Fruit fly (Drosophila melanogaster): ENCODE data around the gene slow.

Gene slow

dm6 chr3L:4428918-4429546 is 44.8 kb downstream of the slow start, which contains the start of gene nAChRbeta1:
Gene nAChRbeta1 (plus strand): TSS chr3L:4429349.
- TF ChIP-seq gl (tag; optimal IDR thresholded peaks at IDR 0.05) (no peak), CG34367 (tag; optimal IDR thresholded peaks at IDR 0.05) (no peak), EcR (GFP tag; optimal IDR thresholded peaks at IDR 0.05) (no peak), CG4496 (GFP tag; IDR thresholded peaks at IDR 0.05) (no peak), CG17806 (tag; optimal IDR thresholded peaks at IDR 0.05) (no peak), CG10348 (GFP tag; IDR thresholded peaks at IDR 0.05) (no peak), CG8301 (tag; optimal IDR thresholded peaks at IDR 0.05) (no peak)

DNA sequence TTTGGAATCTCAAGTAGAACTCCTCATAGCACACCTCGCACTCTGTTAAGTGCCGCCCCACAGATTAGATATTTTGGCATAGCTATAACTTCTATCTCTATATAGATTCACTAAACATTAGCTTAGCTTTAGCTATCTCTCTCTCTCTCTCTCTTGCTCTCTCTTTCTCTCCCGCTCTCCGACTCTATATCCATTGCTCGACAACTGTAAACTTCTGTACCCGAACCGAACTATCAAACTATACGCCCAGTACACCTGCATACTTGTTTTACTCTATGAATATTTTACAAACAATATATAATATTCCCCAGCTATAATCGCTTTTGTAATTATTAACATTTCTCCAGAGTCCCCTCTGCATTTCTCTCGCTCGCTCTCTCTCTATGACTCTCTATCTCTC is 46.1 kb downstream of the slow start:
- TF ChIP-seq CG10348 (GFP tag; IDR thresholded peaks at IDR 0.05) (no peak), CG14655 (GFP tag; optimal IDR thresholded peaks at IDR 0.05) (no peak), CG17806 (tag; optimal IDR thresholded peaks at IDR 0.05) (no peak)

DNA sequence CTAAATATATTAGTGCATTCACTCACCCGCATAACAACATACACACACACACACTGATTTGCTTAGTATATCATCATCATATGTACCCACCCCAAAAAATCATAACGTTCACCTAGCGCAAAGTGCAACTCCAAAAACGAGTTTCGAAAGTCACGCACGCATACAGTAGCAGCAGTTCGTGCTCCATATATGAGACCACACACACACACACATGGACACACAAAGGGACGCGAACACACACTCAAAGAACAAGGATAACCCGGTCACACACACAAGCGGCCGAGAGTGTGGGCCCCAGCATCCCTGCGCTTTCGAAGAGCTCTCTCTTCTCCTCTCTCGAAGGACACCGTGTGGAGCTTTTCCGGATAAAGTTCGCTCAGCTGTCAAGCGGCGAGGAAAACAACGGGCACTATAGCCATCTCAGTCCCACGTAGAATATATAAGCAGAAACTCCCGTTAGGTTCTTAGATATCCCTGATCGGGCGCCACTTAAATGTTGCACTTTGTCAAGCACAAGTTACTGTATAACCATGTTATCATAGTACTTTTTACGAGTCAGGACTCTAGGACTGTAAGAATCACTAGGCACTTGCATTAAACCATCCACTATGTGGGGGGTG is 47.0 kb downstream of the slow start:
- TF ChIP-seq Pif1A (GFP tag; optimal IDR thresholded peaks at IDR 0.05) (no peak), CG13204 (GFP tag; optimal IDR thresholded peaks at IDR 0.05) (no peak)

dm6 chr3L:4436421-4436820 is 52.2 kb downstream of the slow start, which contains the start of gene CG15021:
Gene CG15021 (plus strand): TSS chr3L:4436721.
- no peak for TF ChIP-seq CG4496 (GFP tag; IDR thresholded peaks at IDR 0.05)

- TF ChIP-seq Snoo (tag; optimal IDR thresholded peaks at IDR 0.05) (no peak), Pif1A (GFP tag; optimal IDR thresholded peaks at IDR 0.05) (no peak), D1 (tag; optimal IDR thresholded peaks at IDR 0.05) (no peak), CG4496 (GFP tag; IDR thresholded peaks at IDR 0.05) (no peak), CG8301 (tag; optimal IDR thresholded peaks at IDR 0.05) (no peak), CG12605 (GFP tag; IDR thresholded peaks at IDR 0.05) (no peak), CG15710 (tag; optimal IDR thresholded peaks at IDR 0.05) (no peak), CG8159 (tag; optimal IDR thresholded peaks at IDR 0.05) (no peak), CG9948 (tag; optimal IDR thresholded peaks at IDR 0.05) (no peak), fd96Ca (GFP tag; IDR thresholded peaks at IDR 0.05) (no peak), Ets98B (GFP tag; IDR thresholded peaks at IDR 0.05) (no peak), CG17806 (tag; optimal IDR thresholded peaks at IDR 0.05) (no peak)
These were observed 55.9 kb downstream of the slow start for dm6 chr3L:4440153-4440552.

DNA sequence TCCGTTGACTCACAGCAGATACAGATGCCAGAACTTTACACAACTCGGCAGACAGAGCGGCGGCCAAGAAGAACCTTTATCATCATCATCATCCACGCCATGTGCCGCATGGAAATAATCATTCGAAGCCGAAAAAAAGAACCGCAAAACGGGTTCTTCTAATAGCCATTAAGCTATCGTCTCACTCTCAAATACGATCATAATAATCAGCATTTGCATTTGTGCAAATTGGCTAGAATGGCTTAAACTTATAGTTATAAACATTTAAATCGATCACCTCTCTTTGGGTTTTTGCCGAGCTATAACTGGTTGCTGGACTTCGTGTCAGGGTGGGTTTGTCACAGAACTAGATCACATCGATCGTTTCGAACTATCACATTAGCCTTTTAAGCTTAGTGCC is 57.9 kb downstream of the slow start:
- TF ChIP-seq CG9948 (tag; optimal IDR thresholded peaks at IDR 0.05) = no peak
- no peak for TF ChIP-seq CG32121 (GFP tag; IDR thresholded peaks at IDR 0.05)
- TF ChIP-seq D1 (tag; optimal IDR thresholded peaks at IDR 0.05) = no peak
- TF ChIP-seq CG13204 (GFP tag; optimal IDR thresholded peaks at IDR 0.05) = no peak
- no peak for TF ChIP-seq Snoo (tag; optimal IDR thresholded peaks at IDR 0.05)
- TF ChIP-seq CG10348 (GFP tag; IDR thresholded peaks at IDR 0.05) = no peak
- no peak for TF ChIP-seq Ets98B (GFP tag; IDR thresholded peaks at IDR 0.05)
- no peak for TF ChIP-seq fd96Ca (GFP tag; IDR thresholded peaks at IDR 0.05)

- TF ChIP-seq CG10348 (GFP tag; IDR thresholded peaks at IDR 0.05) (no peak), rn (GFP tag; IDR thresholded peaks at IDR 0.05) (no peak), CG8159 (tag; optimal IDR thresholded peaks at IDR 0.05) (no peak), Pif1B (GFP tag; optimal IDR thresholded peaks at IDR 0.05) (no peak), D1 (tag; optimal IDR thresholded peaks at IDR 0.05) (no peak), CG12605 (GFP tag; IDR thresholded peaks at IDR 0.05) (no peak), Ets98B (GFP tag; IDR thresholded peaks at IDR 0.05) (no peak), CG9948 (tag; optimal IDR thresholded peaks at IDR 0.05) (no peak), Pif1A (GFP tag; optimal IDR thresholded peaks at IDR 0.05) (no peak), CG17806 (tag; optimal IDR thresholded peaks at IDR 0.05) (no peak)
These were observed 61.6 kb downstream of the slow start for dm6 chr3L:4445824-4446223.

dm6 chr3L:4446273-4446672 is 62.0 kb downstream of the slow start, which contains the start of gene CG12607:
Gene CG12607 (plus strand): TSS chr3L:4446573.
- no peak for TF ChIP-seq Snoo (tag; optimal IDR thresholded peaks at IDR 0.05)
- no peak for TF ChIP-seq Pif1B (GFP tag; optimal IDR thresholded peaks at IDR 0.05)
- no peak for TF ChIP-seq Pif1A (GFP tag; optimal IDR thresholded peaks at IDR 0.05)
- TF ChIP-seq CG32121 (GFP tag; IDR thresholded peaks at IDR 0.05) = no peak
- TF ChIP-seq CG4496 (GFP tag; IDR thresholded peaks at IDR 0.05) = no peak
- TF ChIP-seq gl (tag; optimal IDR thresholded peaks at IDR 0.05) = no peak
- no peak for TF ChIP-seq rn (GFP tag; IDR thresholded peaks at IDR 0.05)
- TF ChIP-seq CG10348 (GFP tag; IDR thresholded peaks at IDR 0.05) = no peak
- TF ChIP-seq CG34367 (tag; optimal IDR thresholded peaks at IDR 0.05) = no peak

Measured in whole organism, pupa.